Fruit fly (Drosophila melanogaster) whole organism, embryonic: ENCODE results near the gene CG31870.

Experiments
- Atf3 ChIP-seq: fragments of 200-800 bp; sonication (Bioruptor generic); optimal IDR thresholded peaks from 3 replicates; lab custom pipeline; 2016; ENCODE audit warnings: missing biosample characterization, missing genetic modification characterization
- B-H2 ChIP-seq: fragments of 200-800 bp; sonication (Bioruptor generic); optimal IDR thresholded peaks from 2 replicates; lab custom pipeline; 2018; ENCODE audit warnings: missing biosample characterization, mild to moderate bottlenecking, missing genetic modification characterization
- Blimp-1 ChIP-seq: fragments of 200-800 bp; sonication (Bioruptor generic); optimal IDR thresholded peaks from 3 replicates; lab custom pipeline; 2018; ENCODE audit warnings: missing biosample characterization, missing genetic modification characterization, mild to moderate bottlenecking, moderate library complexity, missing genetic modification reagents
- CG10565 ChIP-seq: fragments of 200-800 bp; sonication (Bioruptor generic); optimal IDR thresholded peaks from 3 replicates; lab custom pipeline; 2016; ENCODE audit warnings: missing biosample characterization, mild to moderate bottlenecking, missing genetic modification characterization
- CG11247 ChIP-seq: fragments of 200-800 bp; sonication (Bioruptor generic); IDR thresholded peaks from 2 replicates; pipeline ENCODE4 v1.3.6; 2022; ENCODE audit warnings: missing biosample characterization, missing genetic modification characterization
- CG12155 ChIP-seq: fragments of 200-800 bp; sonication (Bioruptor generic); optimal IDR thresholded peaks from 3 replicates; lab custom pipeline; 2016; ENCODE audit warnings: missing biosample characterization, missing genetic modification characterization
- CG12299 ChIP-seq: fragments of 200-800 bp; sonication (Bioruptor generic); optimal IDR thresholded peaks from 2 replicates; lab custom pipeline; 2018; ENCODE audit warnings: missing biosample characterization, mild to moderate bottlenecking, missing genetic modification characterization
- CG13775 ChIP-seq: fragments of 200-800 bp; sonication (Bioruptor generic); optimal IDR thresholded peaks from 3 replicates; lab custom pipeline; 2017; ENCODE audit warnings: missing biosample characterization, mild to moderate bottlenecking, missing genetic modification characterization
- CG15269 ChIP-seq: fragments of 200-800 bp; sonication (Bioruptor generic); optimal IDR thresholded peaks from 2 replicates; lab custom pipeline; 2018; ENCODE audit warnings: missing biosample characterization, mild to moderate bottlenecking, missing genetic modification characterization, moderate library complexity
- CG15479 ChIP-seq: fragments of 200-800 bp; sonication (Bioruptor generic); optimal IDR thresholded peaks from 3 replicates; lab custom pipeline; 2019; ENCODE audit warnings: missing biosample characterization, mild to moderate bottlenecking, missing genetic modification characterization, moderate library complexity
- CG1603 ChIP-seq: fragments of 200-800 bp; sonication (Bioruptor generic); optimal IDR thresholded peaks from 2 replicates; lab custom pipeline; 2019; ENCODE audit warnings: missing biosample characterization, mild to moderate bottlenecking, missing genetic modification characterization, moderate library complexity
- CG2116 ChIP-seq: fragments of 200-800 bp; sonication (Bioruptor generic); optimal IDR thresholded peaks from 3 replicates; lab custom pipeline; 2018; ENCODE audit warnings: missing biosample characterization, mild to moderate bottlenecking, missing genetic modification characterization
- CG31388 ChIP-seq: fragments of 200-800 bp; sonication (Bioruptor generic); optimal IDR thresholded peaks from 2 replicates; lab custom pipeline; 2016; ENCODE audit warnings: missing biosample characterization, missing genetic modification characterization
- CG32532 ChIP-seq: fragments of 200-800 bp; sonication (Bioruptor generic); IDR thresholded peaks from 2 replicates; pipeline ENCODE4 v1.3.6; 2022; ENCODE audit warnings: missing biosample characterization, missing genetic modification characterization
- CG7372 ChIP-seq: fragments of 200-800 bp; sonication (Bioruptor generic); IDR thresholded peaks from 2 replicates; pipeline ENCODE4 v1.3.6; 2022; ENCODE audit warnings: missing biosample characterization, missing genetic modification characterization
- CG9817 ChIP-seq: fragments of 200-800 bp; sonication (Bioruptor generic); optimal IDR thresholded peaks from 2 replicates; lab custom pipeline; 2018; ENCODE audit warnings: missing biosample characterization, mild to moderate bottlenecking, missing genetic modification characterization, moderate library complexity
- Chrac-16 ChIP-seq: fragments of 200-800 bp; sonication (Bioruptor generic); optimal IDR thresholded peaks from 3 replicates; lab custom pipeline; 2016; ENCODE audit warnings: missing biosample characterization, missing genetic modification characterization
- Dek ChIP-seq: fragments of 200-800 bp; sonication (Bioruptor generic); optimal IDR thresholded peaks from 3 replicates; lab custom pipeline; 2019; ENCODE audit warnings: missing biosample characterization, mild to moderate bottlenecking, missing genetic modification characterization, moderate library complexity
- Doc3 ChIP-seq: fragments of 200-800 bp; sonication (Bioruptor generic); IDR thresholded peaks from 3 replicates; pipeline ENCODE4 v1.3.6; 2022; ENCODE audit warnings: missing biosample characterization, missing genetic modification characterization; ENCODE audit not compliant: partially characterized antibody
- ERR ChIP-seq: fragments of 200-800 bp; sonication (Bioruptor generic); optimal IDR thresholded peaks from 2 replicates; lab custom pipeline; 2016; ENCODE audit warnings: missing biosample characterization, missing genetic modification characterization
- Eip74EF ChIP-seq, 2 experiments: fragments of 200-800 bp in 1 of 2; fragments of >200 bp in 1 of 2; sonication (Bioruptor generic) in 1 of 2; optimal IDR thresholded peaks; 2 replicates each; lab custom pipeline; 2017 to 2019; ENCODE audit warnings: missing biosample characterization in 2 of 2, missing genetic modification characterization in 2 of 2, mild to moderate bottlenecking in 1 of 2, moderate library complexity in 1 of 2
- HHEX ChIP-seq: fragments of 200-800 bp; sonication (Bioruptor generic); optimal IDR thresholded peaks from 3 replicates; lab custom pipeline; 2017; ENCODE audit warnings: missing biosample characterization, mild to moderate bottlenecking, missing genetic modification characterization, missing genetic modification reagents
- Hey ChIP-seq: fragments of 200-800 bp; sonication (Bioruptor generic); optimal IDR thresholded peaks from 3 replicates; lab custom pipeline; 2018; ENCODE audit warnings: missing biosample characterization, mild to moderate bottlenecking, missing genetic modification characterization
- HmgD ChIP-seq: fragments of 200-800 bp; sonication (Bioruptor generic); optimal IDR thresholded peaks from 3 replicates; lab custom pipeline; 2016; ENCODE audit warnings: missing biosample characterization, missing genetic modification characterization
- Hr3 ChIP-seq: fragments of 200-800 bp; sonication (Bioruptor generic); optimal IDR thresholded peaks from 3 replicates; lab custom pipeline; 2016; ENCODE audit warnings: missing biosample characterization, missing genetic modification characterization
- Lpt ChIP-seq: fragments of >200 bp; optimal IDR thresholded peaks from 2 replicates; lab custom pipeline; 2018; ENCODE audit warnings: missing biosample characterization, missing genetic modification characterization
- MBD-R2 ChIP-seq: fragments of 200-800 bp; sonication (Bioruptor generic); IDR thresholded peaks from 2 replicates; pipeline ENCODE4 v1.3.6; 2022; ENCODE audit warnings: missing biosample characterization, missing genetic modification characterization
- Mad ChIP-seq: fragments of 200-800 bp; sonication (Bioruptor generic); optimal IDR thresholded peaks from 2 replicates; lab custom pipeline; 2016; ENCODE audit warnings: missing biosample characterization, missing genetic modification characterization
- Max ChIP-seq: fragments of 200-800 bp; sonication (Bioruptor generic); optimal IDR thresholded peaks from 2 replicates; lab custom pipeline; 2016; ENCODE audit warnings: missing biosample characterization, mild to moderate bottlenecking, missing genetic modification characterization
- NC2α ChIP-seq: fragments of 200-800 bp; sonication (Bioruptor generic); optimal IDR thresholded peaks from 2 replicates; lab custom pipeline; 2016; ENCODE audit warnings: missing biosample characterization, missing genetic modification characterization
- Oli ChIP-seq: fragments of 200-800 bp; sonication (Bioruptor generic); optimal IDR thresholded peaks from 2 replicates; lab custom pipeline; 2018; ENCODE audit warnings: missing biosample characterization, mild to moderate bottlenecking, missing genetic modification characterization, moderate library complexity
- Ravus ChIP-seq: fragments of 200-800 bp; sonication (Bioruptor generic); IDR thresholded peaks from 2 replicates; pipeline ENCODE4 v1.3.6; 2022; ENCODE audit warnings: missing biosample characterization, missing genetic modification characterization
- ara ChIP-seq: fragments of 200-800 bp; sonication (Bioruptor generic); IDR thresholded peaks from 2 replicates; pipeline ENCODE4 v1.3.6; 2022; ENCODE audit warnings: missing biosample characterization, missing genetic modification characterization
- az2 ChIP-seq: fragments of 200-800 bp; sonication (Bioruptor generic); optimal IDR thresholded peaks from 3 replicates; lab custom pipeline; 2016; ENCODE audit warnings: missing biosample characterization, missing genetic modification characterization
- caup ChIP-seq: fragments of 200-800 bp; sonication (Bioruptor generic); optimal IDR thresholded peaks from 3 replicates; lab custom pipeline; 2017; ENCODE audit warnings: missing biosample characterization, mild to moderate bottlenecking, missing genetic modification characterization, moderate library complexity; ENCODE audit not compliant: severe bottlenecking
- cg ChIP-seq: fragments of 200-800 bp; sonication (Bioruptor generic); optimal IDR thresholded peaks from 3 replicates; lab custom pipeline; 2019; ENCODE audit warnings: missing biosample characterization, mild to moderate bottlenecking, missing genetic modification characterization, moderate library complexity
- crol ChIP-seq: fragments of 200-800 bp; sonication (Bioruptor generic); IDR thresholded peaks from 2 replicates; pipeline ENCODE4 v1.3.6; 2022; ENCODE audit warnings: missing biosample characterization, missing genetic modification characterization
- eyg ChIP-seq: fragments of 200-800 bp; sonication (Bioruptor generic); optimal IDR thresholded peaks from 3 replicates; lab custom pipeline; 2016; ENCODE audit warnings: missing biosample characterization, missing genetic modification characterization
- fd64A ChIP-seq: fragments of 200-800 bp; sonication (Bioruptor generic); optimal IDR thresholded peaks from 3 replicates; lab custom pipeline; 2018; ENCODE audit warnings: missing biosample characterization, mild to moderate bottlenecking, missing genetic modification characterization
- gcm ChIP-seq: fragments of 200-800 bp; sonication (Bioruptor generic); optimal IDR thresholded peaks from 2 replicates; lab custom pipeline; 2019; ENCODE audit warnings: missing biosample characterization, mild to moderate bottlenecking, missing genetic modification characterization, moderate library complexity
- kay ChIP-seq: fragments of 200-800 bp; sonication (Bioruptor generic); optimal IDR thresholded peaks from 2 replicates; lab custom pipeline; 2016; ENCODE audit warnings: missing biosample characterization, missing genetic modification characterization
- maf-S ChIP-seq: fragments of 200-800 bp; sonication (Bioruptor generic); optimal IDR thresholded peaks from 2 replicates; lab custom pipeline; 2016; ENCODE audit warnings: missing biosample characterization, missing genetic modification characterization
- onecut ChIP-seq: fragments of 200-800 bp; sonication (Bioruptor generic); IDR thresholded peaks from 2 replicates; pipeline ENCODE4 v1.3.6; 2022; ENCODE audit warnings: missing biosample characterization, missing genetic modification characterization
- repo ChIP-seq: fragments of 200-800 bp; sonication (Bioruptor generic); optimal IDR thresholded peaks from 2 replicates; lab custom pipeline; 2016; ENCODE audit warnings: missing biosample characterization, missing genetic modification characterization
- sc ChIP-seq, 3 experiments: fragments of >200 bp in 2 of 3; fragments of 200-800 bp in 1 of 3; sonication (Bioruptor generic) in 1 of 3; optimal IDR thresholded peaks; 2 replicates in 2 of 3; 3 replicates in 1 of 3; lab custom pipeline; 2017; ENCODE audit warnings: mild to moderate bottlenecking in 1 of 3, missing biosample characterization in 1 of 3, missing genetic modification characterization in 1 of 3, missing genetic modification reagents in 1 of 3
- schlank ChIP-seq: fragments of 200-800 bp; sonication (Bioruptor generic); optimal IDR thresholded peaks from 2 replicates; lab custom pipeline; 2018; ENCODE audit warnings: missing biosample characterization, mild to moderate bottlenecking, missing genetic modification characterization
- ssp ChIP-seq: fragments of 200-800 bp; sonication (Bioruptor generic); IDR thresholded peaks from 2 replicates; pipeline ENCODE4 v1.3.6; 2022; ENCODE audit warnings: missing biosample characterization, missing genetic modification characterization
- stc ChIP-seq: fragments of 200-800 bp; sonication (Bioruptor generic); IDR thresholded peaks from 2 replicates; pipeline ENCODE4 v1.3.6; 2022; ENCODE audit warnings: missing biosample characterization, missing genetic modification characterization
- sug ChIP-seq: fragments of 200-800 bp; optimal IDR thresholded peaks from 2 replicates; lab custom pipeline; 2019; ENCODE audit warnings: missing biosample characterization, mild to moderate bottlenecking, missing genetic modification characterization, moderate library complexity
- wek ChIP-seq: fragments of 200-800 bp; sonication (Bioruptor generic); optimal IDR thresholded peaks from 3 replicates; lab custom pipeline; 2018; ENCODE audit warnings: missing biosample characterization, mild to moderate bottlenecking, missing genetic modification characterization, moderate library complexity

The CG31870 gene

dm6 chr2L:10756049-10756448 lies 34.0 kb upstream of the CG31870 start, which contains the start of gene CG17124 (continued):
- TF ChIP-seq ara (peak; percentile 45; the same call in 1 of the 2 replicates), schlank (tag; lab: Kevin White, UChicago) (peak; percentile 28), az2 (GFP tag; lab: Kevin White, UChicago) (no peak), Hr3 (GFP tag; lab: Kevin White, UChicago) (no peak), Blimp-1 (GFP tag; lab: Kevin White, UChicago) (peak; percentile 9), Mad (GFP tag; lab: Kevin White, UChicago) (peak; percentile 22), cg (GFP tag; lab: Kevin White, UChicago) (peak; percentile 46), Dek (no peak), onecut (GFP tag; lab: Robert Waterston, UW) (peak; percentile 59), Max (GFP tag; lab: Kevin White, UChicago) (no peak), gcm (peak; percentile 15), CG32532 (peak; percentile 34; the same call in 1 of the 2 replicates), CG9817 (no peak), B-H2 (GFP tag; lab: Kevin White, UChicago) (peak; percentile 68), MBD-R2 (GFP tag; lab: Robert Waterston, UW) (peak; percentile 21; the same call in 1 of the 2 replicates), stc (GFP tag; lab: Robert Waterston, UW) (peak; percentile 39; the same call in 1 of the 2 replicates), wek (GFP tag; lab: Kevin White, UChicago) (peak; percentile 45), CG7372 (GFP tag; lab: Robert Waterston, UW) (no peak), CG15479 (no peak), CG15269 (tag; lab: Kevin White, UChicago) (peak; percentile 20), HHEX (GFP tag; lab: Kevin White, UChicago) (peak; percentile 40), Hey (tag; lab: Kevin White, UChicago) (no peak), sug (tag; lab: Kevin White, UChicago) (peak; percentile 15), sc (optimal IDR thresholded peaks at IDR 0.05; lab: Kevin White, UChicago) (no peak), sc (GFP tag; optimal IDR thresholded peaks at IDR 0.05; lab: Kevin White, UChicago) (no peak), repo (GFP tag; lab: Kevin White, UChicago) (peak; percentile 35), Ravus (GFP tag; lab: Robert Waterston, UW) (no peak), CG2116 (GFP tag; lab: Kevin White, UChicago) (no peak), CG13775 (GFP tag; lab: Kevin White, UChicago) (no peak), Atf3 (no peak), CG31388 (GFP tag; lab: Kevin White, UChicago) (no peak), Eip74EF (GFP tag; optimal IDR thresholded peaks at IDR 0.05; lab: Kevin White, UChicago) (peak in 1 of 2 experiments; percentile 54), CG12155 (GFP tag; lab: Kevin White, UChicago) (no peak), kay (GFP tag; lab: Kevin White, UChicago) (no peak), Chrac-16 (GFP tag; lab: Kevin White, UChicago) (no peak), Lpt (no peak), eyg (GFP tag; lab: Kevin White, UChicago) (peak; percentile 7), HmgD (GFP tag; lab: Kevin White, UChicago) (no peak), NC2α (no peak), CG12299 (tag; lab: Kevin White, UChicago) (peak; percentile 76), ERR (peak; percentile 12), fd64A (peak; percentile 39), Oli (tag; lab: Kevin White, UChicago) (no peak), Doc3 (GFP tag; lab: Robert Waterston, UW) (no peak), crol (no peak), CG1603 (tag; lab: Kevin White, UChicago) (peak; percentile 2), maf-S (no peak), CG11247 (GFP tag; lab: Robert Waterston, UW) (0 out of 2 replicates have a peak, but pooled peaks have one; percentile 30), caup (GFP tag; lab: Kevin White, UChicago) (peak; percentile 60), ssp (no peak), CG10565 (no peak)
